Fruit fly (Drosophila melanogaster): Measurements from ENCODE around the gene CG4045.
A peak's percentile ranks its signal among the peaks of the same experiment; 100 is the strongest.

Gene CG4045

dm6 chrX:2050070-2050899 lies 25.4 kb downstream of the CG4045 start, which contains the start of gene moody (continued):
- TF ChIP-seq CG17912 (GFP tag; optimal IDR thresholded peaks at IDR 0.05) (peak; percentile 96), Bgb (GFP tag; IDR thresholded peaks at IDR 0.05; ENCODE audit: partially characterized antibody) (peak; percentile 28; the same call in 1 of the 2 replicates), CTCF (GFP tag; optimal IDR thresholded peaks at IDR 0.05) (peak; percentile 63), CG34376 (GFP tag; optimal IDR thresholded peaks at IDR 0.05) (peak; percentile 99), CG11723 (GFP tag; optimal IDR thresholded peaks at IDR 0.05) (peak; percentile 97), br (optimal IDR thresholded peaks at IDR 0.05) (no peak), tx (GFP tag; optimal IDR thresholded peaks at IDR 0.05) (peak; percentile 98), scrt (GFP tag; optimal IDR thresholded peaks at IDR 0.05) (peak; percentile 94), jing (GFP tag; optimal IDR thresholded peaks at IDR 0.05) (peak; percentile 95), CG34224 (GFP tag; IDR thresholded peaks at IDR 0.05; ENCODE audit: partially characterized antibody) (peak; percentile 52; the same call in 2 of the 3 replicates), CG10654 (GFP tag; optimal IDR thresholded peaks at IDR 0.05) (peak; percentile 96), cg (GFP tag; optimal IDR thresholded peaks at IDR 0.05) (peak; percentile 35), MBD-R2 (GFP tag; IDR thresholded peaks at IDR 0.05) (peak; percentile 98), tap (tag; optimal IDR thresholded peaks at IDR 0.05) (peak; percentile 94), org-1 (GFP tag; optimal IDR thresholded peaks at IDR 0.05) (peak; percentile 95), Hsf (GFP tag; optimal IDR thresholded peaks at IDR 0.05) (peak; percentile 97), CG32532 (GFP tag; IDR thresholded peaks at IDR 0.05) (peak; percentile 99), slp2 (GFP tag; optimal IDR thresholded peaks at IDR 0.05) (peak; percentile 96), BEAF-32 (GFP tag; optimal IDR thresholded peaks at IDR 0.05) (peak; percentile 16), seq (GFP tag; IDR thresholded peaks at IDR 0.05) (peak; percentile 96), Myb (GFP tag; optimal IDR thresholded peaks at IDR 0.05) (peak; percentile 91), Sox102F (GFP tag; optimal IDR thresholded peaks at IDR 0.05) (peak; percentile 94), Awh (GFP tag; IDR thresholded peaks at IDR 0.05) (peak; percentile 98), kni (GFP tag; optimal IDR thresholded peaks at IDR 0.05) (peak; percentile 93), Nf-YC (tag; optimal IDR thresholded peaks at IDR 0.05) (peak; percentile 91), Usf (GFP tag; optimal IDR thresholded peaks at IDR 0.05) (peak; percentile 96), CG17361 (GFP tag; IDR thresholded peaks at IDR 0.05) (peak; percentile 93), CG9609 (GFP tag; optimal IDR thresholded peaks at IDR 0.05) (peak; percentile 97), CG2202 (tag; optimal IDR thresholded peaks at IDR 0.05) (peak; percentile 84), CG4730 (GFP tag; IDR thresholded peaks at IDR 0.05) (peak; percentile 97), pzg (GFP tag; optimal IDR thresholded peaks at IDR 0.05) (peak; percentile 45), H15 (GFP tag; IDR thresholded peaks at IDR 0.05) (peak; percentile 98), CG18476 (GFP tag; optimal IDR thresholded peaks at IDR 0.05) (peak; percentile 78), zf30C (GFP tag; optimal IDR thresholded peaks at IDR 0.05) (peak; percentile 95), Xbp1 (GFP tag; optimal IDR thresholded peaks at IDR 0.05) (peak; percentile 98), CG17802 (tag; optimal IDR thresholded peaks at IDR 0.05) (peak; percentile 85), Aef1 (GFP tag; IDR thresholded peaks at IDR 0.05) (peak; percentile 98), NK7.1 (GFP tag; optimal IDR thresholded peaks at IDR 0.05) (peak; percentile 96), CG12071 (GFP tag; optimal IDR thresholded peaks at IDR 0.05) (peak; percentile 98), toy (GFP tag; IDR thresholded peaks at IDR 0.05) (peak; percentile 95), shn (GFP tag; optimal IDR thresholded peaks at IDR 0.05) (peak; percentile 98), run (tag; optimal IDR thresholded peaks at IDR 0.05) (peak; percentile 88), CG18599 (GFP tag; optimal IDR thresholded peaks at IDR 0.05) (peak; percentile 99), CG4617 (GFP tag; optimal IDR thresholded peaks at IDR 0.05; ENCODE audit: borderline replicate concordance) (peak; percentile 97), fd3F (GFP tag; optimal IDR thresholded peaks at IDR 0.05) (peak; percentile 94), CG8281 (tag; optimal IDR thresholded peaks at IDR 0.05) (peak; percentile 83), sd (tag; optimal IDR thresholded peaks at IDR 0.05) (peak; percentile 82), dm (GFP tag; optimal IDR thresholded peaks at IDR 0.05) (peak; percentile 94), CG7839 (tag; optimal IDR thresholded peaks at IDR 0.05) (peak; percentile 96)

All from whole organism, embryonic.